Fruit fly (Drosophila melanogaster) whole organism, embryonic: ENCODE data around the gene morgue.

ENCODE experiments used
- Adf1 ChIP-seq: fragments of 200-800 bp; sonication (Bioruptor generic); IDR thresholded peaks from 2 replicates; pipeline ENCODE4 v1.3.6; 2022; ENCODE audit warnings: missing biosample characterization, missing genetic modification characterization
- CG10462 ChIP-seq: fragments of 200-800 bp; sonication (Bioruptor generic); optimal IDR thresholded peaks from 2 replicates; lab custom pipeline; 2016; ENCODE audit warnings: missing biosample characterization, missing genetic modification characterization
- CG10565 ChIP-seq: fragments of 200-800 bp; sonication (Bioruptor generic); optimal IDR thresholded peaks from 3 replicates; lab custom pipeline; 2016; ENCODE audit warnings: missing biosample characterization, mild to moderate bottlenecking, missing genetic modification characterization
- CG11085 ChIP-seq: fragments of 200-800 bp; sonication (Bioruptor generic); IDR thresholded peaks from 2 replicates; pipeline ENCODE4 v1.3.6; 2022; ENCODE audit warnings: missing biosample characterization, missing genetic modification characterization
- CG11093 ChIP-seq: fragments of 200-800 bp; sonication (Bioruptor generic); IDR thresholded peaks from 3 replicates; pipeline ENCODE4 v1.3.6; 2022; ENCODE audit warnings: missing biosample characterization, missing genetic modification characterization
- CG12299 ChIP-seq: fragments of 200-800 bp; sonication (Bioruptor generic); optimal IDR thresholded peaks from 2 replicates; lab custom pipeline; 2018; ENCODE audit warnings: missing biosample characterization, mild to moderate bottlenecking, missing genetic modification characterization
- CG12659 ChIP-seq: fragments of 200-800 bp; sonication (Bioruptor generic); optimal IDR thresholded peaks from 3 replicates; lab custom pipeline; 2017; ENCODE audit warnings: mild to moderate bottlenecking, missing biosample characterization, missing genetic modification reagents, missing genetic modification characterization
- CG14014 ChIP-seq: fragments of 200-800 bp; sonication (Bioruptor generic); IDR thresholded peaks from 2 replicates; pipeline ENCODE4 v1.3.6; 2022; ENCODE audit warnings: missing biosample characterization, missing genetic modification characterization
- CG14965 ChIP-seq: fragments of 200-800 bp; sonication (Bioruptor generic); optimal IDR thresholded peaks from 2 replicates; lab custom pipeline; 2016; ENCODE audit warnings: missing biosample characterization, missing genetic modification characterization, borderline replicate concordance
- CG15696 ChIP-seq: fragments of 200-800 bp; sonication (Bioruptor generic); optimal IDR thresholded peaks from 2 replicates; lab custom pipeline; 2019; ENCODE audit warnings: missing biosample characterization, mild to moderate bottlenecking, missing genetic modification characterization, moderate library complexity
- CG17612 ChIP-seq: fragments of 200-800 bp; sonication (Bioruptor generic); IDR thresholded peaks from 2 replicates; pipeline ENCODE4 v1.3.6; 2022; ENCODE audit warnings: missing biosample characterization, missing genetic modification characterization
- CG3065 ChIP-seq: fragments of 200-800 bp; sonication (Bioruptor generic); optimal IDR thresholded peaks from 2 replicates; lab custom pipeline; 2016; ENCODE audit warnings: missing biosample characterization, missing genetic modification characterization
- CG32767 ChIP-seq: fragments of 200-800 bp; sonication (Bioruptor generic); IDR thresholded peaks from 2 replicates; pipeline ENCODE4 v1.3.6; 2022; ENCODE audit warnings: missing biosample characterization, missing genetic modification characterization
- CG34422 ChIP-seq: fragments of 200-800 bp; sonication (Bioruptor generic); IDR thresholded peaks from 3 replicates; pipeline ENCODE4 v1.3.6; 2022; ENCODE audit warnings: missing biosample characterization, missing genetic modification characterization
- CG6254 ChIP-seq: fragments of 200-800 bp; sonication (Bioruptor generic); optimal IDR thresholded peaks from 3 replicates; lab custom pipeline; 2017; ENCODE audit warnings: mild to moderate bottlenecking, missing biosample characterization, missing genetic modification reagents, missing genetic modification characterization
- CG7786 ChIP-seq: fragments of 200-800 bp; sonication (Bioruptor generic); optimal IDR thresholded peaks from 2 replicates; lab custom pipeline; 2016; ENCODE audit warnings: missing biosample characterization, missing genetic modification characterization
- CG8388 ChIP-seq: fragments of 200-800 bp; sonication (Bioruptor generic); optimal IDR thresholded peaks from 2 replicates; lab custom pipeline; 2019; ENCODE audit warnings: missing biosample characterization, mild to moderate bottlenecking, missing genetic modification characterization, moderate library complexity
- CG8478 ChIP-seq: fragments of >200 bp; optimal IDR thresholded peaks from 2 replicates; lab custom pipeline; 2018
- CG8924 ChIP-seq: fragments of 200-800 bp; optimal IDR thresholded peaks from 3 replicates; lab custom pipeline; 2019; ENCODE audit warnings: missing biosample characterization, mild to moderate bottlenecking, missing genetic modification characterization, moderate library complexity
- CG9876 ChIP-seq: fragments of 200-800 bp; sonication (Bioruptor generic); optimal IDR thresholded peaks from 2 replicates; lab custom pipeline; 2016; ENCODE audit warnings: missing biosample characterization, missing genetic modification characterization
- Camta ChIP-seq: fragments of 200-800 bp; sonication (Bioruptor generic); optimal IDR thresholded peaks from 2 replicates; lab custom pipeline; 2016; ENCODE audit warnings: missing biosample characterization, missing genetic modification characterization
- Dip2 ChIP-seq: fragments of 200-800 bp; sonication (Bioruptor generic); IDR thresholded peaks from 2 replicates; pipeline ENCODE4 v1.3.6; 2022; ENCODE audit warnings: missing biosample characterization, missing genetic modification characterization
- Doc3 ChIP-seq: fragments of 200-800 bp; sonication (Bioruptor generic); IDR thresholded peaks from 3 replicates; pipeline ENCODE4 v1.3.6; 2022; ENCODE audit warnings: missing biosample characterization, missing genetic modification characterization; ENCODE audit not compliant: partially characterized antibody
- HmgZ ChIP-seq: fragments of 200-800 bp; sonication (Bioruptor generic); optimal IDR thresholded peaks from 2 replicates; lab custom pipeline; 2018; ENCODE audit warnings: missing biosample characterization, mild to moderate bottlenecking, missing genetic modification characterization
- NC2β ChIP-seq: fragments of 200-800 bp; sonication (Bioruptor generic); optimal IDR thresholded peaks from 2 replicates; lab custom pipeline; 2016; ENCODE audit warnings: missing biosample characterization, missing genetic modification characterization
- Nf-YB ChIP-seq: fragments of 200-800 bp; sonication (Bioruptor generic); optimal IDR thresholded peaks from 3 replicates; lab custom pipeline; 2019; ENCODE audit warnings: missing biosample characterization, mild to moderate bottlenecking, missing genetic modification characterization, moderate library complexity
- Oaz ChIP-seq: fragments of 200-800 bp; sonication (Bioruptor generic); IDR thresholded peaks from 2 replicates; pipeline ENCODE4 v1.3.6; 2022; ENCODE audit warnings: missing biosample characterization, missing genetic modification characterization
- PHDP ChIP-seq: fragments of 200-800 bp; sonication (Bioruptor generic); optimal IDR thresholded peaks from 3 replicates; lab custom pipeline; 2018; ENCODE audit warnings: missing biosample characterization, mild to moderate bottlenecking, missing genetic modification characterization, moderate library complexity
- YL-1 ChIP-seq: fragments of 200-800 bp; sonication (Bioruptor generic); optimal IDR thresholded peaks from 3 replicates; lab custom pipeline; 2017; ENCODE audit warnings: missing biosample characterization, mild to moderate bottlenecking, missing genetic modification characterization
- abd-A ChIP-seq: fragments of 200-800 bp; sonication (Bioruptor generic); optimal IDR thresholded peaks from 3 replicates; lab custom pipeline; 2019; ENCODE audit warnings: missing biosample characterization, mild to moderate bottlenecking, missing genetic modification characterization, moderate library complexity
- bcd ChIP-seq: fragments of 200-800 bp; sonication (Bioruptor generic); optimal IDR thresholded peaks from 2 replicates; lab custom pipeline; 2017; ENCODE audit warnings: missing biosample characterization, mild to moderate bottlenecking, missing genetic modification characterization
- bsh ChIP-seq, 2 experiments: fragments of 200-800 bp; sonication (Bioruptor generic); optimal IDR thresholded peaks; 2 replicates each; lab custom pipeline; 2017 to 2018; ENCODE audit warnings: mild to moderate bottlenecking in 2 of 2, missing biosample characterization in 2 of 2, missing genetic modification characterization in 2 of 2, moderate library complexity in 1 of 2
- cato ChIP-seq: fragments of 200-800 bp; sonication (Bioruptor generic); optimal IDR thresholded peaks from 2 replicates; lab custom pipeline; 2016; ENCODE audit warnings: missing biosample characterization, missing genetic modification characterization, borderline replicate concordance
- chn ChIP-seq: fragments of 200-800 bp; sonication (Bioruptor generic); optimal IDR thresholded peaks from 2 replicates; lab custom pipeline; 2016; ENCODE audit warnings: missing biosample characterization, missing genetic modification characterization
- crol ChIP-seq: fragments of 200-800 bp; sonication (Bioruptor generic); IDR thresholded peaks from 2 replicates; pipeline ENCODE4 v1.3.6; 2022; ENCODE audit warnings: missing biosample characterization, missing genetic modification characterization
- dan ChIP-seq: fragments of 200-800 bp; sonication (Bioruptor generic); IDR thresholded peaks from 2 replicates; pipeline ENCODE4 v1.3.6; 2022; ENCODE audit warnings: missing biosample characterization, missing genetic modification characterization
- fd64A ChIP-seq: fragments of 200-800 bp; sonication (Bioruptor generic); optimal IDR thresholded peaks from 3 replicates; lab custom pipeline; 2018; ENCODE audit warnings: missing biosample characterization, mild to moderate bottlenecking, missing genetic modification characterization
- gce ChIP-seq: fragments of 200-800 bp; sonication (Bioruptor generic); IDR thresholded peaks from 3 replicates; pipeline ENCODE4 v1.3.6; 2022; ENCODE audit warnings: missing biosample characterization, missing genetic modification characterization
- ham ChIP-seq: fragments of 200-800 bp; sonication (Bioruptor generic); IDR thresholded peaks from 2 replicates; pipeline ENCODE4 v1.3.6; 2022; ENCODE audit warnings: missing biosample characterization, missing genetic modification characterization
- her ChIP-seq: fragments of 200-800 bp; sonication (Bioruptor generic); optimal IDR thresholded peaks from 2 replicates; lab custom pipeline; 2016; ENCODE audit warnings: missing biosample characterization, missing genetic modification characterization
- hkb ChIP-seq, 2 experiments: fragments of 200-800 bp in 1 of 2; fragments of >200 bp in 1 of 2; sonication (Bioruptor generic) in 1 of 2; IDR thresholded peaks in 1 of 2; optimal IDR thresholded peaks in 1 of 2; 2 replicates each; pipeline versions ENCODE4 v1.3.6 to Lab custom; 2017 to 2022; ENCODE audit warnings: missing biosample characterization in 1 of 2, missing genetic modification characterization in 1 of 2
- hth ChIP-seq: fragments of >200 bp; optimal IDR thresholded peaks from 2 replicates; lab custom pipeline; 2017; ENCODE audit warnings: inconsistent platforms
- luna ChIP-seq: fragments of 200-800 bp; sonication (Bioruptor generic); optimal IDR thresholded peaks from 2 replicates; lab custom pipeline; 2016; ENCODE audit warnings: missing biosample characterization, missing genetic modification characterization
- oc ChIP-seq: fragments of 200-800 bp; sonication (Bioruptor generic); optimal IDR thresholded peaks from 2 replicates; lab custom pipeline; 2018; ENCODE audit warnings: missing biosample characterization, mild to moderate bottlenecking, missing genetic modification characterization, moderate library complexity
- pb ChIP-seq: fragments of 200-800 bp; sonication (Bioruptor generic); optimal IDR thresholded peaks from 3 replicates; lab custom pipeline; 2016; ENCODE audit warnings: missing biosample characterization, missing genetic modification characterization
- pho ChIP-seq: fragments of 200-800 bp; sonication (Bioruptor generic); optimal IDR thresholded peaks from 2 replicates; lab custom pipeline; 2016; ENCODE audit warnings: missing biosample characterization, missing genetic modification characterization
- run ChIP-seq: fragments of 200-800 bp; sonication (Bioruptor generic); optimal IDR thresholded peaks from 3 replicates; lab custom pipeline; 2018; ENCODE audit warnings: missing biosample characterization, mild to moderate bottlenecking, missing genetic modification characterization
- so ChIP-seq: fragments of 200-800 bp; sonication (Bioruptor generic); IDR thresholded peaks from 3 replicates; pipeline ENCODE4 v1.3.6; 2022; ENCODE audit warnings: missing biosample characterization, missing genetic modification characterization
- sr ChIP-seq: fragments of 200-800 bp; sonication (Bioruptor generic); IDR thresholded peaks from 3 replicates; pipeline ENCODE4 v1.3.6; 2022; ENCODE audit warnings: missing biosample characterization, missing genetic modification characterization
- tgo ChIP-seq: fragments of 200-800 bp; sonication (Bioruptor generic); IDR thresholded peaks from 3 replicates; pipeline ENCODE4 v1.3.6; 2022; ENCODE audit warnings: missing biosample characterization, missing genetic modification characterization
- z ChIP-seq: fragments of 200-800 bp; sonication (Bioruptor generic); IDR thresholded peaks from 3 replicates; pipeline ENCODE4 v1.3.6; 2022; ENCODE audit warnings: missing biosample characterization, missing genetic modification characterization

The morgue gene

DNA sequence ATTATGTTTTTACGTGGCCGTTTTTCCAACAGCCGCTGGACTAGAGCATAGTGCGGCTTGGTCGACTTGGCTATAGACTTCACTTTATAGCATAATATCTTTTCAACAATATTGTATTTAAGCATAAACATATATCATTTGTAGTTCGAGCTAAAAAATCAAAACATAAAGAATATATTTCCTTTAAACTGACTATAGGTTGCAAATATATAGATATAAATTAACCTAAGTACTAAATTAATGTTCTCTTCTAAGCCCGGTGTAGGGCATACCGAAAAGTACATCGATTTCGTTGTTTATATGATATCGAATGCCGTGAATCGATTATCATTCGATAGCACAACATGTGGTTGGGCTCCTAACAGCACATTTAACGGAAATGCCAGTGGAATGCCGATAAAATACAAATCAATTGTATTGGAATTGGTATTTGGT lies 4.1 kb upstream of the morgue start, which contains the start of gene MFS18 (continued):
- TF ChIP-seq Dip2, result peak; percentile 70
- peak; percentile 95 for TF ChIP-seq sr (GFP tag; lab: Robert Waterston, UW)
- peak; percentile 77; the same call in 2 of the 3 replicates for TF ChIP-seq z (GFP tag; lab: Robert Waterston, UW)
- peak; percentile 82 for TF ChIP-seq crol
- peak; percentile 98 for TF ChIP-seq CG11085 (GFP tag; lab: Robert Waterston, UW)
- peak; percentile 91 for TF ChIP-seq CG3065
- TF ChIP-seq CG34422 (GFP tag; lab: Robert Waterston, UW), result peak; percentile 99
- peak; percentile 67 for TF ChIP-seq hkb (optimal IDR thresholded peaks at IDR 0.05; lab: Kevin White, UChicago)
- peak; percentile 100 for TF ChIP-seq hkb (GFP tag; IDR thresholded peaks at IDR 0.05; lab: Robert Waterston, UW)
- TF ChIP-seq Oaz, result peak; percentile 97
- peak; percentile 98 for TF ChIP-seq bcd (GFP tag; lab: Kevin White, UChicago)
- peak; percentile 88 for TF ChIP-seq pb (GFP tag; lab: Kevin White, UChicago)
- no peak for TF ChIP-seq hth (lab: Kevin White, UChicago)
- peak; percentile 96 for TF ChIP-seq HmgZ (tag; lab: Kevin White, UChicago)
- TF ChIP-seq CG15696, result peak; percentile 96
- peak; percentile 62 for TF ChIP-seq Doc3 (GFP tag; lab: Robert Waterston, UW)
- peak; percentile 96 for TF ChIP-seq YL-1 (GFP tag; lab: Kevin White, UChicago)
- TF ChIP-seq PHDP (tag; lab: Kevin White, UChicago), result peak; percentile 96
- peak; percentile 94 for TF ChIP-seq CG10462 (GFP tag; lab: Kevin White, UChicago)
- no peak for TF ChIP-seq abd-A (tag; lab: Kevin White, UChicago)
- peak; percentile 99 for TF ChIP-seq CG14014 (GFP tag; lab: Robert Waterston, UW)
- peak; percentile 96 for TF ChIP-seq CG8388
- peak; percentile 84 for TF ChIP-seq Nf-YB (GFP tag; lab: Kevin White, UChicago)
- TF ChIP-seq Adf1 (GFP tag; lab: Robert Waterston, UW), result peak; percentile 86
- TF ChIP-seq pho (GFP tag; lab: Kevin White, UChicago), result peak; percentile 87
- peak; percentile 95 for TF ChIP-seq oc (tag; lab: Kevin White, UChicago)
- peak; percentile 73 for TF ChIP-seq luna (GFP tag; lab: Kevin White, UChicago)
- TF ChIP-seq CG6254 (GFP tag; lab: Kevin White, UChicago), result peak; percentile 97
- peak; percentile 92 for TF ChIP-seq CG12299 (tag; lab: Kevin White, UChicago)
- peak; percentile 95 for TF ChIP-seq dan (GFP tag; lab: Robert Waterston, UW)
- peak; percentile 99 for TF ChIP-seq so (GFP tag; lab: Robert Waterston, UW)
- peak; percentile 69 for TF ChIP-seq her
- TF ChIP-seq run, result peak; percentile 93
- peak; percentile 93 for TF ChIP-seq ham (GFP tag; lab: Robert Waterston, UW)
- TF ChIP-seq CG7786 (GFP tag; lab: Kevin White, UChicago), result peak; percentile 78
- TF ChIP-seq CG8478 (lab: Kevin White, UChicago), result no peak
- TF ChIP-seq bsh (GFP tag; optimal IDR thresholded peaks at IDR 0.05; lab: Kevin White, UChicago), result peak; percentile 67 to 97
- peak; percentile 93 for TF ChIP-seq chn
- peak; percentile 98 for TF ChIP-seq gce (GFP tag; lab: Robert Waterston, UW)
- peak; percentile 66 for TF ChIP-seq NC2β (GFP tag; lab: Kevin White, UChicago)
- TF ChIP-seq CG10565 (GFP tag; lab: Kevin White, UChicago), result peak; percentile 84
- no peak for TF ChIP-seq CG14965
- TF ChIP-seq CG8924 (tag; lab: Kevin White, UChicago), result peak; percentile 93
- peak; percentile 91 for TF ChIP-seq fd64A
- peak; percentile 60 for TF ChIP-seq CG9876 (GFP tag; lab: Kevin White, UChicago)
- TF ChIP-seq cato, result peak; percentile 91
- peak; percentile 98 for TF ChIP-seq CG17612 (GFP tag; lab: Robert Waterston, UW)
- TF ChIP-seq CG12659 (GFP tag; lab: Kevin White, UChicago), result peak; percentile 97
- peak; percentile 97 for TF ChIP-seq Camta (GFP tag; lab: Kevin White, UChicago)
- peak; percentile 99 for TF ChIP-seq tgo (GFP tag; lab: Robert Waterston, UW)
- TF ChIP-seq CG11093 (GFP tag; lab: Robert Waterston, UW), result peak; percentile 98
- peak; percentile 99 for TF ChIP-seq CG32767 (GFP tag; lab: Robert Waterston, UW)
